Fruit fly (Drosophila melanogaster): Measurements from ENCODE around the gene baz.

- no peak for TF ChIP-seq Ets98B (GFP tag; IDR thresholded peaks at IDR 0.05)
- no peak for TF ChIP-seq D1 (tag; optimal IDR thresholded peaks at IDR 0.05)
- no peak for TF ChIP-seq gl (tag; optimal IDR thresholded peaks at IDR 0.05)
- TF ChIP-seq Pif1B (GFP tag; optimal IDR thresholded peaks at IDR 0.05), result no peak
- TF ChIP-seq CG8159 (tag; optimal IDR thresholded peaks at IDR 0.05), result peak; percentile 26
- peak; percentile 22 for TF ChIP-seq Snoo (tag; optimal IDR thresholded peaks at IDR 0.05)
- TF ChIP-seq fd96Ca (GFP tag; IDR thresholded peaks at IDR 0.05), result no peak
- TF ChIP-seq CG17806 (tag; optimal IDR thresholded peaks at IDR 0.05), result peak; percentile 9
- no peak for TF ChIP-seq CG34367 (tag; optimal IDR thresholded peaks at IDR 0.05)
- peak; percentile 11 for TF ChIP-seq CG15710 (tag; optimal IDR thresholded peaks at IDR 0.05)
Measured at dm6 chrX:17172123-17172522, 12.3 kb downstream of the baz start.

Data from whole organism, pupa.